Worm (Caenorhabditis elegans): ENCODE results near the gene B0001.7.
"Not testable (repeated sequence)": the region's sequence is repeated elsewhere in the genome, so short reads cannot be mapped to it uniquely, and the experiment has no call there.

The B0001.7 gene

DNA sequence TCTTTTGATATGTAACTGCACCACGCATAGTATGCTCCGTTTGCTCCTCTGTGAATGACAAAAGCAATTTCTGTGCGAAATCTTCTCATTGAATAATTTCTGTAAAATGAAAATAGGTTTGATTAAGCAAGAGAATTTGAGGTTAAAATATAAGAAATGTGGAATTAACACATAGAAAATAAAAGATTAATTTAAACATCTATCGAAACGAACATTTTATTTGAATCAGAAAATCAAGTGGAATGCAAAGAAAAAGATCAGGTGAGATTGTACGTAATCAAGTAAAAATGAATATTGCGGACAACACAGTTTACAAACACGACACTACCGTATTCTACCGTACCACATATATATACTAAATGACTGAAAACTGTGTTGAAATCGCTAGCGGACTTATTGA lies 13.1 kb downstream of the B0001.7 start, which contains the start of gene B0001.8:
TSS of gene B0001.8 (minus strand) at position 101 of the 400 bp plus-strand sequence.
- TF ChIP-seq unc-42 (tag; optimal IDR thresholded peaks at IDR 0.05): no peak

DNA sequence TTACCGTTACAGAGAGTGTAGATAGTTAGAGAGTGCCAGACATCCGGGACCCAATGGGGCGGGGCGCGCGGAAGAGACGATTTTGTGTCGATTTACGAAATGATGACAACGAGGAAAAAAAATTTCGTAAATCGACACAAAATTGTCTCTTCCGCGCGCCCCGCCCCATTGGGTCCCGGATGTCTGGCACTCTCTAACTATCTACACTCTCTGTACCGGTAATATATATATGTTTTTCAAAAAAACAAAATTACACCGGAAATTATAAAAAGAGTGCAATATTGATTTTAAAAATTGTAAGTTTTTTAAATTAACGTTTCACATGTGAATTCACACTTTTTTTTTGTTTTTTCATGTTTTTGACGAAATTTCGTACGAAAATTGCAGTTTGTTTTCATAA lies 16.0 kb downstream of the B0001.7 start, which contains the start of gene B0001.4:
TSS of gene B0001.4 (minus strand) at position 101 of the 400 bp plus-strand sequence.
- not testable (repeated sequence) for TF ChIP-seq hlh-13 (GFP tag; optimal IDR thresholded peaks at IDR 0.05); syd-9 (tag; optimal IDR thresholded peaks at IDR 0.05); C38D4.7 (GFP tag; optimal IDR thresholded peaks at IDR 0.05)

DNA sequence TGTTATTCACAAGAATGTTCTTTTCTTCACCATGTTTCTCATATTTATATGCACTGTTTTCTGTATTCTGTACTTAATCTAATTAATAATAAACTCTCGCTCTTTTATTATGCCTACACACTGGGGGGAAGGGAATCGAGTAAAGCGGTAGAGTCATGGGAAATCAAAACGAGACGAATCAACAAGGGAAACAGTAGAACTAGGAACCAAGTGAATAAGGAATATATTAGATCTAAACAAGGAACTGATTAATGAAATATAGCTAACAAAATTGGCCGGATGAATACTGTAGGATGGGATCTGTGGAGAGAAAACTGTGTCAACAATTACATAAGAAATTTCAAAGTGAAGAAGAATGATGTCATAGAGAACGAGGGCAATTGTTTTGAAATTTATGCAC lies 19.1 kb downstream of the B0001.7 start:
- no peak for TF ChIP-seq hlh-8 (tag; optimal IDR thresholded peaks at IDR 0.05)
- TF ChIP-seq ahr-1 (tag; optimal IDR thresholded peaks at IDR 0.05): no peak
- no peak for TF ChIP-seq pros-1 (tag; optimal IDR thresholded peaks at IDR 0.05)
- no peak for TF ChIP-seq dve-1 (tag; optimal IDR thresholded peaks at IDR 0.05)
- TF ChIP-seq syd-9 (tag; optimal IDR thresholded peaks at IDR 0.05): no peak
- no peak for TF ChIP-seq tbx-2 (tag; optimal IDR thresholded peaks at IDR 0.05)
- TF ChIP-seq nfya-1 (tag; optimal IDR thresholded peaks at IDR 0.05): no peak
- no peak for TF ChIP-seq unc-42 (tag; optimal IDR thresholded peaks at IDR 0.05)
- no peak for TF ChIP-seq ceh-14 (tag; optimal IDR thresholded peaks at IDR 0.05)
- no peak for TF ChIP-seq hlh-6 (tag; optimal IDR thresholded peaks at IDR 0.05)
- TF ChIP-seq pqm-1 (tag; optimal IDR thresholded peaks at IDR 0.05): no peak
- TF ChIP-seq ceh-2 (tag; optimal IDR thresholded peaks at IDR 0.05): no peak
- no peak for TF ChIP-seq ceh-6 (GFP tag; optimal IDR thresholded peaks at IDR 0.05)
- TF ChIP-seq gmeb-2 (tag; optimal IDR thresholded peaks at IDR 0.05): no peak
- no peak for TF ChIP-seq rnt-1 (tag; optimal IDR thresholded peaks at IDR 0.05)
- no peak for TF ChIP-seq nhr-232 (tag; optimal IDR thresholded peaks at IDR 0.05)
- TF ChIP-seq F13H6.1 (tag; optimal IDR thresholded peaks at IDR 0.05): no peak
- TF ChIP-seq ref-2 (tag; optimal IDR thresholded peaks at IDR 0.05): no peak
- no peak for TF ChIP-seq npax-4 (tag; optimal IDR thresholded peaks at IDR 0.05)
- no peak for TF ChIP-seq sox-2 (GFP tag; IDR thresholded peaks at IDR 0.05)

DNA sequence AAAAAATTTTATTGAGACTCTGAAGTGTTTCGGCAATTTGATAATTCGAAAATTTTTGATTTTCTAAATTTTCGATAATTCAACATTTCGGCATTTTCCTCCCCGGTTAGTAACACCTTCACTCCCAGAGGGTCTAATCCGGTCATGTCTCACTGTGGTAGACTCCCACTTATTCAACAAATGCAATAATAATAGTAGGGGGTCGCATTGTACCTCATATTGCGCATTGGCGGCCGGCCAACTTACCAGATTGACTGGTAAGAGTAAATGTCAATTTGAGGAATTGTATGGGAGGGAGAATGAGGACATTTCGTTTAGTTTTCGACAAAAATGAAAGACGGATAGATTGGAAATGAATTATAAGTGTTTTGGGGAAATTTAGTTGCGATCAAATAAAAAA lies 20.3 kb downstream of the B0001.7 start:
- no peak for TF ChIP-seq nfya-1 (tag; optimal IDR thresholded peaks at IDR 0.05)
- no peak for TF ChIP-seq ttx-3 (tag; optimal IDR thresholded peaks at IDR 0.05)

DNA sequence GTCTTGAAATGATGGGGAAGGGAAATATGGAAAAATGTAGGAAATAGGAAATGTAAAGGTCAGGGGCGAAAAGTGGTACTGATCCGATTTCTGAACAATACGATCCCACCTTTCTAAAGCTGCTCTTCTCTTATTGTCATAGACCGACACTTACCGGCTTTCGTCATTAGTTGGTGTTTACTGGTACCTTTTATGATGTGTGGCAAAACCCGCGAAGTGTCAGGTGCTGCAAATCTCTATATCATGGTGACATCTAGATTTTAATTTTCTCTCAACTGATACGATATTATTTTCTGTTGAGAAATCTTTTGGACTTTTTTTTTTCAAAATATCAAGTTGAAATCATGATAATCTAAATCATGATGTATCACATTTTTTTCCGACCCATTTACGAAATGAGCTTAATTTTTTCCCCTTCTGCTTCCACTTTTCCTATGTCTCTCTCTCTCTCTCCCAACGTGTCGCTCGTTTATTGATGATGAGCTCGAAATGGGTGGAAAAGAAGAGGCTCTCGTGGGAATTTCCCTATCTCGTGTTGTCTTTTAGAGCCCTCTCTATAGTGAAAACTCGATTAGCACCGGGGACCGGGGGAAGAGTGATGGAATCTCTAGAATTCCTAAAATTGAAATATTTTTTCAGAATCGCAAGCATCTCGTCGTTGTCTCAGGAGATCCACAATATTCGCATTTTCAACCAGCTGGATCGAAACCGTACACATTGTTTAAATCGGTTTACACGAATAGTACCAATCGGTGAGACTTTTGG lies 22.6 kb downstream of the B0001.7 start:
- TF ChIP-seq eyg-1 (tag; optimal IDR thresholded peaks at IDR 0.05) (no peak), ceh-9 (tag; optimal IDR thresholded peaks at IDR 0.05) (no peak), pha-4 (tag; optimal IDR thresholded peaks at IDR 0.05) (no peak), zip-5 (tag; optimal IDR thresholded peaks at IDR 0.05) (no peak), unc-86 (tag; optimal IDR thresholded peaks at IDR 0.05) (no peak), ceh-31 (tag; optimal IDR thresholded peaks at IDR 0.05) (no peak), mec-3 (tag; optimal IDR thresholded peaks at IDR 0.05; ENCODE audit: borderline replicate concordance) (no peak), pha-2 (tag; optimal IDR thresholded peaks at IDR 0.05) (no peak), fkh-10 (GFP tag; optimal IDR thresholded peaks at IDR 0.05) (no peak), ceh-45 (GFP tag; IDR thresholded peaks at IDR 0.05) (no peak), dmd-4 (tag; optimal IDR thresholded peaks at IDR 0.05; ENCODE audit: borderline replicate concordance) (no peak), fkh-6 (tag; optimal IDR thresholded peaks at IDR 0.05) (no peak), gmeb-2 (tag; optimal IDR thresholded peaks at IDR 0.05) (no peak), ets-4 (tag; optimal IDR thresholded peaks at IDR 0.05) (no peak)
